Fruit fly (Drosophila melanogaster): Measurements from ENCODE around the gene TAF1B.

The TAF1B gene

DNA sequence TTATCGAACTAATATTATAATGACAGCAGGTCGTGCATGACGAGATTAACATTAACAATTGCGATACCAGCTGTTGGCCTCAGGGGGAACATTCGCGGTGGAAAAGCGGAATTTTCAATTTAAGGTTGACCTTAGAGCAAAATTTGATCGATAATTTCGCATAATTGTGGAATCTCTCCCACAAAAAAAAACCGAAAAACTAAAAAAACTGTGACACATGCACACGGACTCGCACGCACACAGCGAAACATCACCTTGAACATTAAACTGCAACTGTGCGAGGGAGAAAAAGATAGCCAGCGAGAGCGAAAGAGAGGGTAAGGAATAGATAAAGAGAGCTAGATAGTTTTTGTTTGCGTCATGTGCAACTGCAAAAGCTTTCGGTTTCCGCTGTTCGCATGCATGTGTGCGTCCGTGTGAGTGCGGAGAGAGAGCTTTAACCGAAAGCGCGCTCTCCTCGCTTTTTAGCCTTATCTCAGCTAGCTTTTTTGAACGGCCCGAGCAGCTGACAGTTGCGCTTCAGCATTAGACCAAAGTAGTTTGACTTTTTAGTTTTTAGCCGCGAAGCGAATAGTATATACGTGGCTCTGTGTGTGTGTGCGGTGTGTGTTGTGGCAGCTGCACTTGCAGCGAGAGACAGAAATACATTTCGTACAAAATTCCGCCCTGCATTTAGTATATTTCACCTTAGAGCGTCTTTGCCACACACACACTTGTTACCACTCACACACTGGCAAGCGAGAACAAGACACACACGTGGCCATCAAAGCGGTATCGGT is 50.5 kb downstream of the TAF1B start (continued):
- TF ChIP-seq CG14710 (tag; optimal IDR thresholded peaks at IDR 0.05): no peak
- no peak for TF ChIP-seq Bdp1 (GFP tag; optimal IDR thresholded peaks at IDR 0.05)
- TF ChIP-seq CG14441 (GFP tag; IDR thresholded peaks at IDR 0.05): no peak
- no peak for TF ChIP-seq CG8359 (GFP tag; optimal IDR thresholded peaks at IDR 0.05; ENCODE audit: borderline replicate concordance)
- TF ChIP-seq Side (GFP tag; optimal IDR thresholded peaks at IDR 0.05): no peak
- no peak for TF ChIP-seq fu2 (GFP tag; optimal IDR thresholded peaks at IDR 0.05)
- TF ChIP-seq CG12155 (GFP tag; optimal IDR thresholded peaks at IDR 0.05): no peak
- no peak for TF ChIP-seq CG2199 (GFP tag; IDR thresholded peaks at IDR 0.05)
- no peak for TF ChIP-seq CG6689 (GFP tag; IDR thresholded peaks at IDR 0.05)
- no peak for TF ChIP-seq cas (GFP tag; IDR thresholded peaks at IDR 0.05)
- peak; percentile 88 for TF ChIP-seq Jarid2 (GFP tag; optimal IDR thresholded peaks at IDR 0.05)
- no peak for TF ChIP-seq cad (GFP tag; optimal IDR thresholded peaks at IDR 0.05)
- TF ChIP-seq D (optimal IDR thresholded peaks at IDR 0.05): no peak
- no peak for TF ChIP-seq D (GFP tag; optimal IDR thresholded peaks at IDR 0.05)
- no peak for TF ChIP-seq pb (GFP tag; optimal IDR thresholded peaks at IDR 0.05)
- TF ChIP-seq ttk (GFP tag; IDR thresholded peaks at IDR 0.05): no peak
- no peak for TF ChIP-seq dysf (GFP tag; IDR thresholded peaks at IDR 0.05)
- no peak for TF ChIP-seq dimm (GFP tag; IDR thresholded peaks at IDR 0.05)
- TF ChIP-seq pros (GFP tag; optimal IDR thresholded peaks at IDR 0.05): no peak
- no peak for TF ChIP-seq CG3995 (GFP tag; optimal IDR thresholded peaks at IDR 0.05)
- no peak for TF ChIP-seq gfzf (GFP tag; optimal IDR thresholded peaks at IDR 0.05)
- no peak for TF ChIP-seq CG14860 (GFP tag; IDR thresholded peaks at IDR 0.05; ENCODE audit: partially characterized antibody)
- no peak for TF ChIP-seq HLH54F (GFP tag; optimal IDR thresholded peaks at IDR 0.05)
- no peak for TF ChIP-seq CG17186 (GFP tag; optimal IDR thresholded peaks at IDR 0.05)
- TF ChIP-seq YL-1 (GFP tag; optimal IDR thresholded peaks at IDR 0.05): no peak
- no peak for TF ChIP-seq zf30C (GFP tag; optimal IDR thresholded peaks at IDR 0.05)
- TF ChIP-seq wor (GFP tag; IDR thresholded peaks at IDR 0.05): no peak
- TF ChIP-seq cwo (GFP tag; optimal IDR thresholded peaks at IDR 0.05): peak; percentile 57
- TF ChIP-seq mirr (GFP tag; optimal IDR thresholded peaks at IDR 0.05): peak; percentile 59
- TF ChIP-seq Vsx1 (GFP tag; optimal IDR thresholded peaks at IDR 0.05): no peak
- no peak for TF ChIP-seq pfk (GFP tag; optimal IDR thresholded peaks at IDR 0.05)
- no peak for TF ChIP-seq bigmax (GFP tag; optimal IDR thresholded peaks at IDR 0.05)
- no peak for TF ChIP-seq bowl (GFP tag; IDR thresholded peaks at IDR 0.05)
- TF ChIP-seq CG9437 (GFP tag; optimal IDR thresholded peaks at IDR 0.05): no peak
- TF ChIP-seq Usf (GFP tag; optimal IDR thresholded peaks at IDR 0.05): no peak
- no peak for TF ChIP-seq row (GFP tag; IDR thresholded peaks at IDR 0.05)
- no peak for TF ChIP-seq CG14965 (GFP tag; optimal IDR thresholded peaks at IDR 0.05; ENCODE audit: borderline replicate concordance)
- no peak for TF ChIP-seq luna (GFP tag; optimal IDR thresholded peaks at IDR 0.05)
- no peak for TF ChIP-seq Nf-YA (GFP tag; IDR thresholded peaks at IDR 0.05)
- no peak for TF ChIP-seq dmrt99B (tag; optimal IDR thresholded peaks at IDR 0.05)
- TF ChIP-seq CG10654 (GFP tag; optimal IDR thresholded peaks at IDR 0.05): no peak
- TF ChIP-seq unc-4 (GFP tag; IDR thresholded peaks at IDR 0.05; ENCODE audit: partially characterized antibody): no peak
- no peak for TF ChIP-seq CG15696 (tag; optimal IDR thresholded peaks at IDR 0.05)
- TF ChIP-seq klu (GFP tag; IDR thresholded peaks at IDR 0.05): no peak
- TF ChIP-seq CG11696 (GFP tag; IDR thresholded peaks at IDR 0.05): no peak
- TF ChIP-seq scrt (GFP tag; optimal IDR thresholded peaks at IDR 0.05): peak; percentile 1
- no peak for TF ChIP-seq CG30020 (tag; optimal IDR thresholded peaks at IDR 0.05)
- 0 out of 3 replicates have a peak, but pooled peaks have one; percentile 35 for TF ChIP-seq knrl (GFP tag; IDR thresholded peaks at IDR 0.05; ENCODE audit: partially characterized antibody)
- no peak for TF ChIP-seq corto (GFP tag; optimal IDR thresholded peaks at IDR 0.05)
- no peak for TF ChIP-seq NC2β (GFP tag; optimal IDR thresholded peaks at IDR 0.05)
